Worm (Caenorhabditis elegans) whole organism, young adult: ENCODE results near the gene sek-5.

ENCODE experiments used
- C17E4.6 ChIP-seq: fragments of 200-800 bp; sonication (Bioruptor generic); IDR thresholded peaks from 2 replicates; pipeline ENCODE4 v1.3.6; 2022; ENCODE audit warnings: missing genetic modification reagents, missing genetic modification characterization, missing compliant biosample characterization
- F22D6.2 ChIP-seq: sonication (generic microtip); optimal IDR thresholded peaks from 2 replicates; lab custom pipeline; 2016; ENCODE audit warnings: mild to moderate bottlenecking, missing genetic modification characterization, missing compliant biosample characterization
- F49E8.2 ChIP-seq: sonication (generic microtip); optimal IDR thresholded peaks from 3 replicates; lab custom pipeline; 2017; ENCODE audit warnings: missing genetic modification characterization, mild to moderate bottlenecking, missing compliant biosample characterization, antibody characterized with exemption, moderate library complexity; ENCODE audit not compliant: insufficient read depth
- K11D2.4 ChIP-seq: fragments of 200-800 bp; sonication (Bioruptor generic); IDR thresholded peaks from 2 replicates; pipeline ENCODE4 v1.3.6; 2022; ENCODE audit warnings: missing genetic modification reagents, missing genetic modification characterization, missing compliant biosample characterization
- K12H6.12 ChIP-seq: fragments of 200-800 bp; sonication (Bioruptor generic); optimal IDR thresholded peaks from 2 replicates; lab custom pipeline; 2018; ENCODE audit warnings: mild to moderate bottlenecking, missing genetic modification characterization, missing compliant biosample characterization
- Y79H2A.3 ChIP-seq: fragments of 200-800 bp; sonication (Bioruptor generic); conservative IDR thresholded peaks from 2 replicates; pipeline ENCODE4 v1.3.6; 2022; ENCODE audit warnings: missing genetic modification reagents, missing genetic modification characterization, missing compliant biosample characterization
- Y95B8A.8 ChIP-seq: fragments of 200-800 bp; sonication (Bioruptor generic); IDR thresholded peaks from 2 replicates; pipeline ENCODE4 v1.3.6; 2022; ENCODE audit warnings: missing genetic modification reagents, missing genetic modification characterization, missing compliant biosample characterization
- ama-1 ChIP-seq, 3 experiments: fragments of 150-350 bp in 1 of 3; sonication (generic microtip) in 2 of 3; optimal IDR thresholded peaks; 2 replicates each; lab custom pipeline; 2014 to 2018; ENCODE audit warnings: missing biosample characterization in 2 of 3, missing genetic modification characterization in 2 of 3, missing genetic modification reagents in 2 of 3
- aptf-2 ChIP-seq: fragments of 200-800 bp; sonication (Bioruptor generic); conservative IDR thresholded peaks from 2 replicates; pipeline ENCODE4 v1.3.6; 2022; ENCODE audit warnings: missing genetic modification reagents, missing genetic modification characterization, missing compliant biosample characterization
- atf-7 ChIP-seq: sonication (generic microtip); optimal IDR thresholded peaks from 2 replicates; lab custom pipeline; 2017; ENCODE audit warnings: mild to moderate bottlenecking, missing genetic modification characterization, missing compliant biosample characterization
- attf-6 ChIP-seq: fragments of 200-800 bp; sonication (Bioruptor generic); IDR thresholded peaks from 2 replicates; pipeline ENCODE4 v1.3.6; 2022; ENCODE audit warnings: missing genetic modification reagents, missing genetic modification characterization, missing compliant biosample characterization
- bed-1 ChIP-seq: fragments of 200-800 bp; sonication (Bioruptor generic); IDR thresholded peaks from 2 replicates; pipeline ENCODE4 v1.3.6; 2022; ENCODE audit warnings: missing genetic modification reagents, missing genetic modification characterization, missing compliant biosample characterization
- ccch-3 ChIP-seq: fragments of 200-800 bp; sonication (Bioruptor generic); optimal IDR thresholded peaks from 2 replicates; lab custom pipeline; 2018; ENCODE audit warnings: mild to moderate bottlenecking, missing genetic modification characterization, missing compliant biosample characterization
- cebp-1 ChIP-seq, 2 experiments: fragments of 200-800 bp in 1 of 2; sonication (Bioruptor generic) in 1 of 2; sonication (generic microtip) in 1 of 2; IDR thresholded peaks in 1 of 2; optimal IDR thresholded peaks in 1 of 2; 2 replicates each; pipeline versions ENCODE4 v1.3.6 to Lab custom; 2017 to 2022; ENCODE audit warnings: missing compliant biosample characterization in 2 of 2, missing genetic modification characterization in 2 of 2, mild to moderate bottlenecking in 1 of 2, missing genetic modification reagents in 1 of 2, moderate library complexity in 1 of 2
- ceh-27 ChIP-seq: fragments of 200-800 bp; sonication (Bioruptor generic); optimal IDR thresholded peaks from 2 replicates; lab custom pipeline; 2018; ENCODE audit warnings: mild to moderate bottlenecking, missing genetic modification characterization, moderate library complexity, missing compliant biosample characterization
- die-1 ChIP-seq: sonication (generic microtip); optimal IDR thresholded peaks from 2 replicates; lab custom pipeline; 2016; ENCODE audit warnings: missing genotype, mild to moderate bottlenecking, missing genetic modification characterization, missing compliant biosample characterization
- efl-1 ChIP-seq: fragments of 150-350 bp; optimal IDR thresholded peaks from 2 replicates; lab custom pipeline; 2014; ENCODE audit warnings: missing biosample characterization, missing genetic modification reagents, missing genetic modification characterization
- egl-44 ChIP-seq: fragments of 200-800 bp; sonication (Bioruptor generic); IDR thresholded peaks from 2 replicates; pipeline ENCODE4 v1.3.6; 2022; ENCODE audit warnings: missing genetic modification reagents, missing genetic modification characterization, missing compliant biosample characterization
- egrh-3 ChIP-seq: fragments of 200-800 bp; sonication (Bioruptor generic); IDR thresholded peaks from 2 replicates; pipeline ENCODE4 v1.3.6; 2022; ENCODE audit warnings: missing genetic modification reagents, missing genetic modification characterization, missing compliant biosample characterization
- ets-4 ChIP-seq: fragments of 200-800 bp; sonication (Bioruptor generic); optimal IDR thresholded peaks from 2 replicates; lab custom pipeline; 2018; ENCODE audit warnings: mild to moderate bottlenecking, missing genetic modification characterization, missing compliant biosample characterization
- fkh-3 ChIP-seq: sonication (generic microtip); optimal IDR thresholded peaks from 2 replicates; lab custom pipeline; 2016; ENCODE audit warnings: mild to moderate bottlenecking, missing genetic modification characterization, missing compliant biosample characterization
- hlh-12 ChIP-seq: sonication (generic microtip); optimal IDR thresholded peaks from 2 replicates; lab custom pipeline; 2016; ENCODE audit warnings: missing genetic modification characterization, missing compliant biosample characterization
- hmg-1.2 ChIP-seq: fragments of 200-800 bp; sonication (Bioruptor generic); IDR thresholded peaks from 2 replicates; pipeline ENCODE4 v1.3.6; 2022; ENCODE audit warnings: missing genetic modification reagents, missing genetic modification characterization, missing compliant biosample characterization
- lin-40 ChIP-seq: sonication (generic microtip); optimal IDR thresholded peaks from 2 replicates; lab custom pipeline; 2016; ENCODE audit warnings: missing genetic modification characterization, mild to moderate bottlenecking, missing compliant biosample characterization, missing genotype, missing genetic modification reagents
- lir-1 ChIP-seq: fragments of 200-800 bp; sonication (Bioruptor generic); conservative IDR thresholded peaks from 2 replicates; pipeline ENCODE4 v1.3.6; 2022; ENCODE audit warnings: missing genetic modification reagents, missing genetic modification characterization, missing compliant biosample characterization
- madf-6 ChIP-seq: fragments of 200-800 bp; sonication (Bioruptor generic); IDR thresholded peaks from 2 replicates; pipeline ENCODE4 v1.3.6; 2022; ENCODE audit warnings: missing genetic modification reagents, missing genetic modification characterization, missing compliant biosample characterization
- madf-8 ChIP-seq: fragments of 200-800 bp; sonication (Bioruptor generic); conservative IDR thresholded peaks from 2 replicates; pipeline ENCODE4 v1.3.6; 2022; ENCODE audit warnings: missing genetic modification reagents, missing genetic modification characterization, missing compliant biosample characterization
- mes-4 ChIP-seq: sonication (generic microtip); optimal IDR thresholded peaks from 2 replicates; lab custom pipeline; 2016; ENCODE audit warnings: missing genotype, missing genetic modification characterization, missing compliant biosample characterization
- nfyb-1 ChIP-seq: fragments of 200-800 bp; sonication (Bioruptor generic); IDR thresholded peaks from 2 replicates; pipeline ENCODE4 v1.3.6; 2022; ENCODE audit warnings: missing genetic modification reagents, missing genetic modification characterization, missing compliant biosample characterization
- nhr-120 ChIP-seq: fragments of 200-800 bp; sonication (Bioruptor generic); IDR thresholded peaks from 2 replicates; pipeline ENCODE4 v1.3.6; 2022; ENCODE audit warnings: missing genetic modification characterization, missing compliant biosample characterization
- nhr-179 ChIP-seq: sonication (generic microtip); optimal IDR thresholded peaks from 2 replicates; lab custom pipeline; 2016; ENCODE audit warnings: mild to moderate bottlenecking, missing genetic modification characterization, missing compliant biosample characterization
- pbrm-1 ChIP-seq: fragments of 200-800 bp; sonication (Bioruptor generic); IDR thresholded peaks from 2 replicates; pipeline ENCODE4 v1.3.6; 2022; ENCODE audit warnings: missing genetic modification reagents, missing genetic modification characterization, missing compliant biosample characterization
- rcor-1 ChIP-seq: fragments of 200-800 bp; sonication (Bioruptor generic); IDR thresholded peaks from 2 replicates; pipeline ENCODE4 v1.3.6; 2022; ENCODE audit warnings: missing genetic modification reagents, missing genetic modification characterization, missing compliant biosample characterization
- rec-8 ChIP-seq, 2 experiments: sonication (generic microtip); optimal IDR thresholded peaks; 2 replicates each; lab custom pipeline; 2016; ENCODE audit warnings: mild to moderate bottlenecking in 2 of 2, missing genetic modification characterization in 2 of 2, missing genetic modification reagents in 2 of 2, missing genotype in 2 of 2, missing biosample characterization in 1 of 2, missing compliant biosample characterization in 1 of 2, moderate library complexity in 1 of 2
- sptf-2 ChIP-seq: fragments of 200-800 bp; sonication (Bioruptor generic); optimal IDR thresholded peaks from 2 replicates; lab custom pipeline; 2018; ENCODE audit warnings: mild to moderate bottlenecking, missing genetic modification characterization, missing compliant biosample characterization
- unc-62 ChIP-seq: fragments of 150-350 bp; optimal IDR thresholded peaks from 2 replicates; lab custom pipeline; 2014; ENCODE audit warnings: missing biosample characterization, missing genetic modification reagents, missing genetic modification characterization
- xnd-1 ChIP-seq: sonication (generic microtip); optimal IDR thresholded peaks from 2 replicates; lab custom pipeline; 2016; ENCODE audit warnings: missing genotype, missing genetic modification reagents, missing genetic modification characterization, missing compliant biosample characterization
- zfh-2 ChIP-seq: fragments of 200-800 bp; sonication (Bioruptor generic); conservative IDR thresholded peaks from 2 replicates; pipeline ENCODE4 v1.3.6; 2022; ENCODE audit warnings: missing genetic modification reagents, missing genetic modification characterization, missing compliant biosample characterization
- ztf-28 ChIP-seq: fragments of 200-800 bp; sonication (Bioruptor generic); IDR thresholded peaks from 2 replicates; pipeline ENCODE4 v1.3.6; 2022; ENCODE audit warnings: missing genetic modification reagents, missing genetic modification characterization, missing compliant biosample characterization

Gene sek-5

ce11 chrX:5368220-5368619 lies 9.2 kb upstream of the sek-5 start, which contains the start of gene jkk-1:
jkk-1 (plus strand) TSS chrX:5368468.
- no peak for TF ChIP-seq lir-1
- TF ChIP-seq hlh-12 = no peak
- TF ChIP-seq ccch-3 (GFP tag; lab: Kevin White, UChicago) = no peak
- TF ChIP-seq sptf-2 (GFP tag; lab: Kevin White, UChicago) = no peak
- TF ChIP-seq lin-40 (tag; lab: Kevin White, UChicago) = no peak
- TF ChIP-seq zfh-2 = peak; percentile 73
- peak; percentile 47 for TF ChIP-seq fkh-3
- no peak for TF ChIP-seq nhr-179
- TF ChIP-seq aptf-2 (GFP tag; lab: Robert Waterston, UW) = no peak
- TF ChIP-seq cebp-1 (GFP tag; IDR thresholded peaks at IDR 0.05; lab: Robert Waterston, UW) = no peak
- TF ChIP-seq cebp-1 (tag; optimal IDR thresholded peaks at IDR 0.05; lab: Kevin White, UChicago) = peak; percentile 51
- TF ChIP-seq ztf-28 = no peak
- no peak for TF ChIP-seq mes-4
- no peak for TF ChIP-seq K11D2.4 (GFP tag; lab: Robert Waterston, UW)
- no peak for TF ChIP-seq Y95B8A.8 (GFP tag; lab: Robert Waterston, UW)
- TF ChIP-seq egrh-3 (GFP tag; lab: Robert Waterston, UW) = 0 out of 2 replicates have a peak, but pooled peaks have one; percentile 5
- TF ChIP-seq rcor-1 (GFP tag; lab: Robert Waterston, UW) = no peak
- no peak for TF ChIP-seq K12H6.12
- TF ChIP-seq nhr-120 (GFP tag; lab: Robert Waterston, UW) = no peak
- no peak for TF ChIP-seq pbrm-1 (GFP tag; lab: Robert Waterston, UW)
- no peak for TF ChIP-seq F22D6.2 (tag; lab: Kevin White, UChicago)
- TF ChIP-seq C17E4.6 = no peak
- no peak for TF ChIP-seq bed-1 (GFP tag; lab: Robert Waterston, UW)
- no peak for TF ChIP-seq attf-6 (GFP tag; lab: Robert Waterston, UW)
- TF ChIP-seq unc-62 (GFP tag; lab: Kevin White, UChicago) = no peak
- TF ChIP-seq ceh-27 (GFP tag; lab: Kevin White, UChicago) = peak; percentile 8
- no peak for TF ChIP-seq ets-4 (GFP tag; lab: Kevin White, UChicago)
- TF ChIP-seq, all 124 proteins: peak for 5

ce11 chrX:5370605-5371004 lies 6.8 kb upstream of the sek-5 start:
- TF ChIP-seq aptf-2 (GFP tag; lab: Robert Waterston, UW) (no peak), die-1 (tag; lab: Kevin White, UChicago) (no peak), ama-1 (optimal IDR thresholded peaks at IDR 0.05; lab: Kevin White, UChicago) (no peak), ama-1 (GFP tag; optimal IDR thresholded peaks at IDR 0.05; lab: Kevin White, UChicago) (no peak), atf-7 (tag; lab: Kevin White, UChicago) (no peak), Y79H2A.3 (GFP tag; lab: Robert Waterston, UW) (no peak), F49E8.2 (no peak), rec-8 (tag; optimal IDR thresholded peaks at IDR 0.05; lab: Kevin White, UChicago) (no peak), egl-44 (no peak), lir-1 (no peak)
- TF ChIP-seq, all 124 proteins: peak for 0

- peak; percentile 80 for TF ChIP-seq madf-6
- no peak for TF ChIP-seq nfyb-1 (GFP tag; lab: Robert Waterston, UW)
- TF ChIP-seq xnd-1 = peak; percentile 7
- TF ChIP-seq madf-8 (GFP tag; lab: Robert Waterston, UW) = peak; percentile 27; the same call in 1 of the 2 replicates
- TF ChIP-seq efl-1 (GFP tag; lab: Kevin White, UChicago) = peak; percentile 66
- TF ChIP-seq hmg-1.2 (GFP tag; lab: Robert Waterston, UW) = peak; percentile 48
- no peak for TF ChIP-seq ztf-28
- TF ChIP-seq, all 124 proteins: peak for 5
These were observed 4.8 kb upstream of the sek-5 start, which contains the start of gene F35C8.8 for ce11 chrX:5372638-5373037. F35C8.8 (minus strand) TSS chrX:5372639.
